Fruit fly (Drosophila melanogaster): Measurements from ENCODE around the gene alpha-Man-IIa.

The alpha-Man-IIa gene

DNA sequence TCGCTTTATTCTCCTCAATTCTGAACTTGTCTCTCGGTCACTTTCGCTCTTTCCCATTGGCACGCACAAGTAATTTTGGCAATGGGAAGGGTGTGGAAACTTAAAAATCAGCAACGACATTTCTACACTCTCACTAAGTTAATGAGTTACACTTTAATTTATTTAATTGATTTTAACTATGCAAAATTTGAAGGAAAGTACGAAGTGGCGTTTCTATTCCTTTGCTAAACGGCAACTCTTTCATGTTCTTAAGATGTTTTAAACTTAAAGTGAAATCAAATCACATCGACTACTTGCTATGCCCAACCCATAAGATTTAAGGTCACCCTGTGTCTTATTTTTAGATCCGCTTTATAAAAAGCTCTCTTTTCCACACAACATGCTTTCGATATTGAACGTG, 41.9 kb upstream of the alpha-Man-IIa start (continued):
- TF ChIP-seq CG32772 (GFP tag; IDR thresholded peaks at IDR 0.05) (peak; percentile 44; the same call in 1 of the 2 replicates), CG17829 (tag; optimal IDR thresholded peaks at IDR 0.05) (peak; percentile 5), CG4854 (GFP tag; optimal IDR thresholded peaks at IDR 0.05) (peak; percentile 1), Tbp (GFP tag; optimal IDR thresholded peaks at IDR 0.05) (no peak), CG15269 (tag; optimal IDR thresholded peaks at IDR 0.05) (peak; percentile 81), CG15601 (tag; optimal IDR thresholded peaks at IDR 0.05) (no peak), Hr3 (GFP tag; optimal IDR thresholded peaks at IDR 0.05) (peak; percentile 44), CG18476 (GFP tag; optimal IDR thresholded peaks at IDR 0.05) (no peak), CG13894 (tag; optimal IDR thresholded peaks at IDR 0.05) (no peak), corto (GFP tag; optimal IDR thresholded peaks at IDR 0.05) (no peak), fd64A (GFP tag; optimal IDR thresholded peaks at IDR 0.05) (no peak), hth (optimal IDR thresholded peaks at IDR 0.05) (no peak), CG10654 (GFP tag; optimal IDR thresholded peaks at IDR 0.05) (peak; percentile 10), CG4360 (GFP tag; IDR thresholded peaks at IDR 0.05) (no peak), fd3F (GFP tag; optimal IDR thresholded peaks at IDR 0.05) (peak; percentile 65), CG30020 (tag; optimal IDR thresholded peaks at IDR 0.05) (no peak), Ada2b (GFP tag; IDR thresholded peaks at IDR 0.05) (peak; percentile 69), CG42726 (GFP tag; IDR thresholded peaks at IDR 0.05; ENCODE audit: partially characterized antibody) (no peak), H15 (GFP tag; IDR thresholded peaks at IDR 0.05) (no peak), ttk (GFP tag; IDR thresholded peaks at IDR 0.05) (0 out of 2 replicates have a peak, but pooled peaks have one; percentile 17), CG2116 (GFP tag; optimal IDR thresholded peaks at IDR 0.05) (no peak), CG9609 (GFP tag; optimal IDR thresholded peaks at IDR 0.05) (no peak), CG17359 (tag; optimal IDR thresholded peaks at IDR 0.05) (peak; percentile 67), CG6791 (GFP tag; IDR thresholded peaks at IDR 0.05; ENCODE audit: partially characterized antibody) (no peak), CG11247 (GFP tag; IDR thresholded peaks at IDR 0.05) (0 out of 2 replicates have a peak, but pooled peaks have one; percentile 27), CG3065 (GFP tag; optimal IDR thresholded peaks at IDR 0.05) (no peak), Ravus (GFP tag; IDR thresholded peaks at IDR 0.05) (no peak), dm (GFP tag; optimal IDR thresholded peaks at IDR 0.05) (no peak), CG1233 (GFP tag; optimal IDR thresholded peaks at IDR 0.05) (peak; percentile 32), CG3995 (GFP tag; optimal IDR thresholded peaks at IDR 0.05) (peak; percentile 4), cas (GFP tag; IDR thresholded peaks at IDR 0.05) (no peak), yki (optimal IDR thresholded peaks at IDR 0.05) (no peak), HmgZ (tag; optimal IDR thresholded peaks at IDR 0.05) (peak; percentile 34), da (GFP tag; optimal IDR thresholded peaks at IDR 0.05) (no peak), B-H2 (GFP tag; optimal IDR thresholded peaks at IDR 0.05) (no peak), CG14965 (GFP tag; optimal IDR thresholded peaks at IDR 0.05; ENCODE audit: borderline replicate concordance) (no peak), CG3847 (GFP tag; IDR thresholded peaks at IDR 0.05) (no peak; the same call in 1 of the 2 replicates), CG15073 (GFP tag; optimal IDR thresholded peaks at IDR 0.05) (no peak), sr (GFP tag; IDR thresholded peaks at IDR 0.05) (no peak), tll (GFP tag; optimal IDR thresholded peaks at IDR 0.05) (no peak), CG7271 (tag; optimal IDR thresholded peaks at IDR 0.05) (no peak), CG18764 (GFP tag; optimal IDR thresholded peaks at IDR 0.05) (no peak), tup (GFP tag; optimal IDR thresholded peaks at IDR 0.05) (no peak), Fer3 (tag; optimal IDR thresholded peaks at IDR 0.05) (peak; percentile 69), CG2712 (tag; optimal IDR thresholded peaks at IDR 0.05) (peak; percentile 45), Camta (GFP tag; optimal IDR thresholded peaks at IDR 0.05) (peak; percentile 26), YL-1 (GFP tag; optimal IDR thresholded peaks at IDR 0.05) (peak; percentile 6), Mrtf (GFP tag; IDR thresholded peaks at IDR 0.05) (0 out of 3 replicates have a peak, but pooled peaks have one; percentile 25), Hr78 (GFP tag; optimal IDR thresholded peaks at IDR 0.05) (no peak), unpg (GFP tag; optimal IDR thresholded peaks at IDR 0.05) (peak; percentile 65), Scr (GFP tag; IDR thresholded peaks at IDR 0.05; ENCODE audit: partially characterized antibody) (no peak)
